Worm (Caenorhabditis elegans) whole organism, dauer: ENCODE results near the gene fbxb-75.

Source experiments
- unc-62 ChIP-seq: sonication (generic microtip); optimal IDR thresholded peaks from 2 replicates; lab custom pipeline; 2017; ENCODE audit warnings: missing biosample characterization, missing genetic modification reagents, missing genetic modification characterization

fbxb-75 gene

ce11 chrIV:4468046-4468727 is 27.2 kb upstream of the fbxb-75 start:
- TF ChIP-seq unc-62 (GFP tag; lab: Kevin White, UChicago) = no peak

- TF ChIP-seq unc-62 (GFP tag; lab: Kevin White, UChicago) = no peak
These were observed 24.2 kb upstream of the fbxb-75 start, which contains the start of gene M01H9.5 for ce11 chrIV:4465184-4465583. M01H9.5 (plus strand) TSS chrIV:4465484.

DNA sequence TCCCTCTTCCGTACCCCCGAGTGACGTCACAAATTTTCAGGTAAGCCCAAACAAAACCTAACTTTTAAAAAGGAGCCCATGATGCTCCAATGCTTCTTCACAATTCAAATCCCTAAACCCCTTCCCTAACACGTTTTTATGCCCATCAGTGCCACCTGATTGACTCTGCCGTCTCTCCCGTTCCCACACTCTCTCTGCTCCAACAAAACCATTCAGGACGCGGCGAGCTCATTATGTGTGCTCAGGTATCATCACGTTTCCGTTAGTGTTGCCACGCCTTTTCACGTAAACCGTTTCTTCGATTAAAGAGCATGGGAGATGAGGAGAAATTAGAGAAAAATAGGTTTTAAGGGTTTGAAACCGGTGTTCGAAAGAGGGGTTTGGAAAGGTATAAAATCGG is 22.2 kb upstream of the fbxb-75 start, which contains the start of gene M01H9.2:
Gene M01H9.2 (minus strand): TSS at position 101 of the 400 bp plus-strand sequence.
- no peak for TF ChIP-seq unc-62 (GFP tag; lab: Kevin White, UChicago)

DNA sequence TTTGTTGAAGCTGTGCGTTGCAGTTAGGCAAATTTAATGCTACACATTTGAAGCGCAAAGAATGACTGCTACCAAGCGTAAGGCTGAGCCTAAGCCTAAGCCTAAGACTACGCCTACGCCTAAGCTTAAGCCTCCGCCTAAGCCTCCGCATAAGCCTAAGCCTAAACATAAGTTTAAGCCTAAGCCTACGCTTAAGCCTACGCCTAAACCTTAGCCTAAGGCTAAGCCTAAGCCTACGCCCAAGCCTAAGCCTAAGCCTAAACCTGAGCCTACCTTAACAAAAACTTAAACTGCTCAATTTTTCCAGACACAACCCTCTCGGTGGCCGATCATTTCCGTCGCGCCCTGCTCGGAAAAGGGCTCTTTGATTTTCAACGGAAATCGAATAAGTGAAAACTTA is 18.4 kb upstream of the fbxb-75 start:
- no peak for TF ChIP-seq unc-62 (GFP tag; lab: Kevin White, UChicago)

- no peak for TF ChIP-seq unc-62 (GFP tag; lab: Kevin White, UChicago)
These were observed 15.7 kb upstream of the fbxb-75 start for ce11 chrIV:4456658-4457057.

ce11 chrIV:4454330-4455173 is 13.6 kb upstream of the fbxb-75 start, which contains the start of gene R08C7.11:
R08C7.11 (minus strand) TSS chrIV:4454937.
- no peak for TF ChIP-seq unc-62 (GFP tag; lab: Kevin White, UChicago)

- TF ChIP-seq unc-62 (GFP tag; lab: Kevin White, UChicago) = no peak
These were observed 10.6 kb upstream of the fbxb-75 start, which contains the start of gene R08C7.1 for ce11 chrIV:4451576-4451975. R08C7.1 (plus strand) TSS chrIV:4451876.

DNA sequence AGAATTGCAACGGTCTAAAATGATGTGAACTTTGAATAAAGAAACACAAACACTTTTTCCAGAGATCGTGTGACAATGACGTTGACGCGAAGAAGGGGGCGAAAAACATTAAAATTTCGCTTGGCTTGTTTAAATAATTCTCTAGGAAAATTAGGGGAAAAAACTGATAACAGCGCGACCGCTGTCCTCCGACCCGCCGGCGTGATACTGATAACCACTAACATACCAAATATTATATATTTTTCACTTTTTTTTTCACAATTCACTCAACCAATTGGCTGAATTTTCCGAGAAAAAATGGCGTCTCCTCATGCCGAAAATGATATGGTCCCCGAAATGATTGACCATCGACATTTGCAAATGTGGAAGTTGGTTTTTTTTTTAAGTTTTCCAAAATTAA is 8.9 kb upstream of the fbxb-75 start:
- TF ChIP-seq unc-62 (GFP tag; lab: Kevin White, UChicago) = no peak

DNA sequence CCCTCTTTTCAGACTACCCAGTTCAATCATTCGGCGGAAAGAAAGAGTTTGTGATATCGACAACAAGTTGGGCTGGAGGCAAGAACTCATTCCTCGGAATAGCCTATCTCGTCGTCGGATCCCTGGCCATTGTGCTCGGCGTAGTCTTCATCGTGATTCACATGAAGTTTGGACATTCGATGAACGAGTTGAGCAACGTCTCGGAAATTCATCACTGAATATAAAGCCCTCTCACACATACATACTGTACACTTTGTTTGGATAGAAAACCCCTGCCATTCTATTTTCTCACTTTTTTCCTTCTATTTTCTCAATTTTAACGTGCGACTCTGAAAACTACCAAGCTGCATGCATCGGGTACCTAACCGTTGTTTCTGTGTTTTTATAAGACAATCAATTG is 8.5 kb upstream of the fbxb-75 start, which contains the start of gene R08C7.12:
Gene R08C7.12 (plus strand): TSS at position 301 of the 400 bp plus-strand sequence.
- no peak for TF ChIP-seq unc-62 (GFP tag; lab: Kevin White, UChicago)

DNA sequence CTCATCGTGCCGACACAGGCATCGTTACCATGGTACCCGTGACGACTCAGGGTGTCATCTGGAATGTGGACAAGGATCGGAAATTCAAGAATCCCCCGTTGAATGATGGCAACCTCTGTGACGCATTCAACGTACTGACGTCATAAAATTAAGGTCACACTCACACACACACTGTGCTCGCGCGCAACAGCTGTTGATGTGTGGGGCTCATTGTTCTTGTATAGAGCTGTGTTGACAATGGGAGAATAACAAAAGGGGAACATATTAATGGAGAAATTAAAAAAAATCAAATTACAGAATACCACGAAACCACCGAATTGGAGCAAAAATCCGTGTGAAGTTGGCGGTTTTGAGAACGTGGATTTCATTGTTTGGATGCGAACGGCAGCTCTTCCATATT is 7.4 kb upstream of the fbxb-75 start:
- TF ChIP-seq unc-62 (GFP tag; lab: Kevin White, UChicago) = no peak

DNA sequence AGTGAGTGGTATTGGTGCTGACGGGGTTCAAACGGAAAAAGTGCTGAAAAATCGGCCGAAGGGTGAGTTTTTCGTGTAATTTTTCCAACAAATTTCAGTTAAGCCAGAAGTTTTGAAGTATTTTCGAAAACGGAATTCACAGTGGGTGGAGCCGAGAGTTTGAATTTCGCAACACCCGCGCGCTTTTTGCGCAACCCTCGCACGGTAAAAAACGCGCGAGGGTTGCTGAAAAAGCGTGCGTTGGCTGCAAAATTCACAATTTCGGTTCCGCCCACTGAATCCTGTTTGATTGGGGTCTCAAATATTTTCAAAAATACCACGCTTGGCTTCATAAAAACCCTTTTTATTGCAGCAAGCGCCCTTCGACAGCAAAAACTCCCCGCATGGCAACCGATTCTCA is 6.4 kb upstream of the fbxb-75 start:
- no peak for TF ChIP-seq unc-62 (GFP tag; lab: Kevin White, UChicago)

- TF ChIP-seq unc-62 (GFP tag; lab: Kevin White, UChicago) = no peak
These were observed 6.1 kb upstream of the fbxb-75 start, which contains the start of gene chat-1 for ce11 chrIV:4447284-4447366. chat-1 (plus strand) TSS chrIV:4447331.

DNA sequence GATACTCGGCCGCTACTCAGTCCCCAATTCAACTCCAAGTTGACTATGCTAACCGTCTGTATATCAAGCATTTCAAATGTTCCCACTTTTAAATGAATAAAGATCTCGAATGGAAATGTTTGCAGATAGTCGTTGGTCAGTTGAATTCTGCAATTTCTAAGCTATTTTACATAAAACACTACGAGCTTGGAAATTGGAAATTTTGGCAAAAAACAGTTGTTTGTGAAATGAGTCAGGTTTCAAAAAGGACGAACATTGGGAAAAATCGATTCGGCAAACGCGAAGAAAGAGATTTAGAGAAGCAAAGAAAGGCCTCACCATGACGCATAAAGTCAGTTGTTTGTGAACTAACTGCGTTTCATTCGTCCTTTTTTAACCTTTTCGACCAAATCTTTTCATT is 5.9 kb upstream of the fbxb-75 start:
- no peak for TF ChIP-seq unc-62 (GFP tag; lab: Kevin White, UChicago)

DNA sequence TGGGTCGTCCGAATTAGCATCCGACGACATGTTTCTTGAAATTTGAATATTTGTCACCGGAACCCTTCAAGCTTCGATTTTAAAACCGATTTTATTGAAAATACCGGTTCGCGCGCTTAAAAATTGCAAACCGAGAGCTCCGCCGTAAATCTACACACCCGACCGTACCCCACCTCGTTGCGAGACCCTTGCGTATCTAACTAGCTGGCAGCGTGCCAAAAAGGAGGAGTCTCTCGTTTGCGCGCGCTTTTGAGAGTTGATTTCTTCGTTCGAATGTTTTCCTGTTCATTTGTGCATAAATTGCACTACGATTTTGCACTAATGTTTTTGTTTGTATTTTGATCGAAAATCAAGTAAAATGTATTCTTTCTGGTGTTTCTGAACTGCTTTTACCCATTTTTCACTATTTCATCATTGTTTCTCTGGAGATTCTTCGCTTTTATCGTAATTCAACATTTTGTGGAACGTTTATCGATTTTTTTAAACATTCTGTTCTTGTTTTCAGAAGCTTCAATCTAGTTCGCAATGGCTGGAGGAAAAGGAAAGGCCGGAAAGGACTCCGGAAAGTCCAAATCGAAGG is 4.8 kb upstream of the fbxb-75 start, which contains the start of the genes wapl-1 and htz-1:
Gene wapl-1 (minus strand): TSS at position 30 of the 580 bp plus-strand sequence.
Gene htz-1 (plus strand): TSS at position 506 of the 580 bp plus-strand sequence.
- TF ChIP-seq unc-62 (GFP tag; lab: Kevin White, UChicago) = no peak

DNA sequence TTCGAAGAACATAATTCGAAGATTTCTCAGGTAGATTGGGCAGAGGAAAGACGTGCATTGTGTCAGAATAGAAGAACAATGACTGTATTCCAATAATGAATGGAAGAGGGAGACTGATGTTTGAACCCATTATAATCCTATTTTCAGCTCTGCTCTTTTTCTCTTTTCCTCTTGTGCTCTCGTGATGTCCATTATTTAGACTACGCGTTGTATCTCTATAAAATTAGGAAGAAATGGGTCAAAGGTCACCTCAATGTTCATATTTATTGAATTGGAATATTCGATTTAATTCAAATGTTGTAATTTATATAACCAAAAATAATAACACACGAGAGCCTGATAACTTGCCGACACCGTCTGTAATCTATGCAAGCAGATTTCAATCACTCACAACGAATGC is 1.8 kb downstream of the fbxb-75 start, which contains the start of gene fbxb-74:
Gene fbxb-74 (minus strand): TSS at position 101 of the 400 bp plus-strand sequence.
- TF ChIP-seq unc-62 (GFP tag; lab: Kevin White, UChicago) = no peak

- no peak for TF ChIP-seq unc-62 (GFP tag; lab: Kevin White, UChicago)
These were observed 3.2 kb downstream of the fbxb-75 start for ce11 chrIV:4437825-4438224.
